Worm (Caenorhabditis elegans) whole organism, young adult: Measurements from ENCODE around the gene ptr-25.

Source experiments
- B0336.3 ChIP-seq: fragments of 200-800 bp; sonication (Bioruptor generic); IDR thresholded peaks from 2 replicates; pipeline ENCODE4 v1.3.6; 2022; ENCODE audit warnings: missing genetic modification characterization, missing compliant biosample characterization
- C17E4.6 ChIP-seq: fragments of 200-800 bp; sonication (Bioruptor generic); IDR thresholded peaks from 2 replicates; pipeline ENCODE4 v1.3.6; 2022; ENCODE audit warnings: missing genetic modification reagents, missing genetic modification characterization, missing compliant biosample characterization
- F52B5.7 ChIP-seq: sonication (generic microtip); optimal IDR thresholded peaks from 2 replicates; lab custom pipeline; 2016; ENCODE audit warnings: mild to moderate bottlenecking, missing genetic modification characterization, missing compliant biosample characterization
- Y53G8AR.9 ChIP-seq: fragments of 200-800 bp; sonication (Bioruptor generic); conservative IDR thresholded peaks from 2 replicates; pipeline ENCODE4 v1.3.6; 2022; ENCODE audit warnings: missing genetic modification reagents, missing genetic modification characterization, missing compliant biosample characterization
- Y56A3A.18 ChIP-seq: fragments of 200-800 bp; sonication (Bioruptor generic); IDR thresholded peaks from 2 replicates; pipeline ENCODE4 v1.3.6; 2022; ENCODE audit warnings: missing genetic modification reagents, missing genetic modification characterization, missing compliant biosample characterization
- ama-1 ChIP-seq, 3 experiments: fragments of 150-350 bp in 1 of 3; sonication (generic microtip) in 2 of 3; optimal IDR thresholded peaks; 2 replicates each; lab custom pipeline; 2014 to 2018; ENCODE audit warnings: missing biosample characterization in 2 of 3, missing genetic modification characterization in 2 of 3, missing genetic modification reagents in 2 of 3
- atf-7 ChIP-seq: sonication (generic microtip); optimal IDR thresholded peaks from 2 replicates; lab custom pipeline; 2017; ENCODE audit warnings: mild to moderate bottlenecking, missing genetic modification characterization, missing compliant biosample characterization
- attf-3 ChIP-seq: fragments of 200-800 bp; sonication (Bioruptor generic); conservative IDR thresholded peaks from 2 replicates; pipeline ENCODE4 v1.3.6; 2022; ENCODE audit warnings: missing genetic modification reagents, missing genetic modification characterization, missing compliant biosample characterization
- bed-2 ChIP-seq: fragments of 200-800 bp; sonication (Bioruptor generic); IDR thresholded peaks from 2 replicates; pipeline ENCODE4 v1.3.6; 2022; ENCODE audit warnings: missing genetic modification reagents, missing genetic modification characterization, missing compliant biosample characterization
- cebp-1 ChIP-seq, 2 experiments: fragments of 200-800 bp in 1 of 2; sonication (Bioruptor generic) in 1 of 2; sonication (generic microtip) in 1 of 2; IDR thresholded peaks in 1 of 2; optimal IDR thresholded peaks in 1 of 2; 2 replicates each; pipeline versions ENCODE4 v1.3.6 to Lab custom; 2017 to 2022; ENCODE audit warnings: missing compliant biosample characterization in 2 of 2, missing genetic modification characterization in 2 of 2, mild to moderate bottlenecking in 1 of 2, missing genetic modification reagents in 1 of 2, moderate library complexity in 1 of 2
- cebp-2 ChIP-seq: fragments of 200-800 bp; sonication (Bioruptor generic); IDR thresholded peaks from 2 replicates; pipeline ENCODE4 v1.3.6; 2022; ENCODE audit warnings: missing genetic modification characterization, missing compliant biosample characterization
- ceh-100 ChIP-seq: fragments of 200-800 bp; sonication (Bioruptor generic); IDR thresholded peaks from 2 replicates; pipeline ENCODE4 v1.3.6; 2022; ENCODE audit warnings: missing genetic modification reagents, missing genetic modification characterization, missing compliant biosample characterization
- ceh-58 ChIP-seq: fragments of 200-800 bp; sonication (Bioruptor generic); IDR thresholded peaks from 2 replicates; pipeline ENCODE4 v1.3.6; 2022; ENCODE audit warnings: missing genetic modification characterization, missing compliant biosample characterization
- dox-1 ChIP-seq: fragments of 200-800 bp; sonication (Bioruptor generic); IDR thresholded peaks from 2 replicates; pipeline ENCODE4 v1.3.6; 2022; ENCODE audit warnings: missing genetic modification reagents, missing genetic modification characterization, missing compliant biosample characterization
- egl-18 ChIP-seq: fragments of 200-800 bp; sonication (Bioruptor generic); IDR thresholded peaks from 2 replicates; pipeline ENCODE4 v1.3.6; 2022; ENCODE audit warnings: missing genetic modification reagents, missing genetic modification characterization, missing compliant biosample characterization
- gei-17 ChIP-seq: fragments of 200-800 bp; sonication (Bioruptor generic); optimal IDR thresholded peaks from 2 replicates; lab custom pipeline; 2018; ENCODE audit warnings: mild to moderate bottlenecking, missing genetic modification characterization, missing compliant biosample characterization
- hlh-26 ChIP-seq: fragments of 200-800 bp; sonication (Bioruptor generic); conservative IDR thresholded peaks from 2 replicates; pipeline ENCODE4 v1.3.6; 2022; ENCODE audit warnings: missing genetic modification reagents, missing genetic modification characterization, missing compliant biosample characterization
- hmg-1.2 ChIP-seq: fragments of 200-800 bp; sonication (Bioruptor generic); IDR thresholded peaks from 2 replicates; pipeline ENCODE4 v1.3.6; 2022; ENCODE audit warnings: missing genetic modification reagents, missing genetic modification characterization, missing compliant biosample characterization
- hrde-1 ChIP-seq: sonication (generic microtip); optimal IDR thresholded peaks from 2 replicates; lab custom pipeline; 2016; ENCODE audit warnings: missing genetic modification characterization, mild to moderate bottlenecking, missing compliant biosample characterization, moderate library complexity, missing genotype, missing genetic modification reagents, borderline replicate concordance
- let-526 ChIP-seq: fragments of 200-800 bp; sonication (Bioruptor generic); IDR thresholded peaks from 2 replicates; pipeline ENCODE4 v1.3.6; 2022; ENCODE audit warnings: missing genetic modification reagents, missing genetic modification characterization, missing compliant biosample characterization
- lin-26 ChIP-seq: fragments of 200-800 bp; sonication (Bioruptor generic); IDR thresholded peaks from 2 replicates; pipeline ENCODE4 v1.3.6; 2022; ENCODE audit warnings: missing genetic modification reagents, missing genetic modification characterization, missing compliant biosample characterization
- lin-35 ChIP-seq, 3 experiments: fragments of 150-350 bp in 2 of 3; sonication (generic microtip) in 1 of 3; optimal IDR thresholded peaks; 2 replicates each; lab custom pipeline; 2014 to 2018; ENCODE audit warnings: missing biosample characterization in 3 of 3, missing genetic modification characterization in 3 of 3, missing genetic modification reagents in 3 of 3
- madf-3 ChIP-seq: fragments of 200-800 bp; sonication (Bioruptor generic); IDR thresholded peaks from 2 replicates; pipeline ENCODE4 v1.3.6; 2022; ENCODE audit warnings: missing genetic modification reagents, missing genetic modification characterization, missing compliant biosample characterization
- mcd-1 ChIP-seq: fragments of 200-800 bp; sonication (Bioruptor generic); IDR thresholded peaks from 2 replicates; pipeline ENCODE4 v1.3.6; 2022; ENCODE audit warnings: missing genetic modification reagents, missing genetic modification characterization, missing compliant biosample characterization
- mes-4 ChIP-seq: sonication (generic microtip); optimal IDR thresholded peaks from 2 replicates; lab custom pipeline; 2016; ENCODE audit warnings: missing genotype, missing genetic modification characterization, missing compliant biosample characterization
- nfya-2 ChIP-seq: fragments of 200-800 bp; sonication (Bioruptor generic); IDR thresholded peaks from 2 replicates; pipeline ENCODE4 v1.3.6; 2022; ENCODE audit warnings: missing genetic modification reagents, missing genetic modification characterization, missing compliant biosample characterization
- nhr-120 ChIP-seq: fragments of 200-800 bp; sonication (Bioruptor generic); IDR thresholded peaks from 2 replicates; pipeline ENCODE4 v1.3.6; 2022; ENCODE audit warnings: missing genetic modification characterization, missing compliant biosample characterization
- nhr-80 ChIP-seq: sonication (generic microtip); optimal IDR thresholded peaks from 2 replicates; lab custom pipeline; 2016; ENCODE audit warnings: missing genetic modification characterization, missing compliant biosample characterization
- nhr-90 ChIP-seq: sonication (generic microtip); optimal IDR thresholded peaks from 2 replicates; lab custom pipeline; 2016; ENCODE audit warnings: missing genotype, mild to moderate bottlenecking, missing genetic modification characterization, missing compliant biosample characterization
- pbrm-1 ChIP-seq: fragments of 200-800 bp; sonication (Bioruptor generic); IDR thresholded peaks from 2 replicates; pipeline ENCODE4 v1.3.6; 2022; ENCODE audit warnings: missing genetic modification reagents, missing genetic modification characterization, missing compliant biosample characterization
- repo-1 ChIP-seq: sonication (generic microtip); optimal IDR thresholded peaks from 2 replicates; lab custom pipeline; 2017; ENCODE audit warnings: mild to moderate bottlenecking, missing genetic modification characterization, missing compliant biosample characterization
- snpc-1.3 ChIP-seq: sonication (generic microtip); optimal IDR thresholded peaks from 2 replicates; lab custom pipeline; 2017; ENCODE audit warnings: missing genetic modification characterization, mild to moderate bottlenecking, missing compliant biosample characterization, antibody characterized with exemption, moderate library complexity, missing genotype, missing genetic modification reagents; ENCODE audit not compliant: insufficient read depth
- snpc-4 ChIP-seq, 5 experiments: fragments of 150-350 bp in 1 of 5; sonication (generic microtip) in 4 of 5; optimal IDR thresholded peaks; 2 replicates each; lab custom pipeline; 2014 to 2018; ENCODE audit warnings: missing genetic modification characterization in 5 of 5, missing biosample characterization in 3 of 5, antibody characterized with exemption in 2 of 5, mild to moderate bottlenecking in 2 of 5, missing compliant biosample characterization in 2 of 5, missing genotype in 2 of 5, moderate library complexity in 2 of 5, missing genetic modification reagents in 1 of 5
- tlf-1 ChIP-seq: fragments of 200-800 bp; sonication (Bioruptor generic); optimal IDR thresholded peaks from 2 replicates; lab custom pipeline; 2018; ENCODE audit warnings: mild to moderate bottlenecking, missing genetic modification characterization, missing compliant biosample characterization
- ztf-22 ChIP-seq: fragments of 200-800 bp; sonication (Bioruptor generic); optimal IDR thresholded peaks from 2 replicates; lab custom pipeline; 2018; ENCODE audit warnings: mild to moderate bottlenecking, missing genetic modification characterization, moderate library complexity, missing compliant biosample characterization
- ztf-26 ChIP-seq: sonication (generic microtip); optimal IDR thresholded peaks from 2 replicates; lab custom pipeline; 2017; ENCODE audit warnings: missing genetic modification characterization, missing compliant biosample characterization

ptr-25 gene

DNA sequence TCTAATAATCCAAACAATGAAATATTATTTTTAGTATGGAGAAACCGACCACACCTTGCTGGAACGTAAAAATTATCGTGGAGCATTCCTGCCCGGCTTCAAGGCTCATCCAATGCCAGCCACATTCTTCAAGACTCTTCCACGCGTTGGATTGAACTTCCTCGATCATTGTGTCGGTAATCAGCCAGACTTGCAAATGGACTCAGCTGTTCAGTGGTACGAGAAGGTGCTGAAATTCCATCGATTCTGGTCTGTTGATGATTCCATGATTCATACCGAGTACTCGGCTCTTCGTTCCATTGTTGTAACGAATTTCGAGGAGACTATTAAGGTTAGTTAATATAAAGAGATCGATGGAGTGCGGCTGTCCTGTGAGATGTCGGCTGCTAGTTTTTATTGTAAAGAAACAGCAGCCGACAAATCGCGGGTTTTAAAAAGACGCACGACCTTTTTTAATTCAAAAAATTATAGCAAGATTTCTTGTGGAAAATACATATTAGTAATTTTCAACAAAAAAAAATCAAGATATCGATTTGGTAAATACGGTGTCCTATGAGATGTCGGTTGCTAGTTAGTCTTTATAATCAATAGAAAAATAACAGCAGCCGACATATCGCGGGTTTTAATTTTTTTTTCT lies 48.3 kb downstream of the ptr-25 start (continued):
- TF ChIP-seq lin-35 (GFP tag; optimal IDR thresholded peaks at IDR 0.05; lab: Kevin White, UChicago): no peak
- TF ChIP-seq repo-1 (tag; lab: Kevin White, UChicago): no peak
- no peak for TF ChIP-seq mes-4 (tag; lab: Kevin White, UChicago)
- TF ChIP-seq, all 124 proteins: peak for 6

DNA sequence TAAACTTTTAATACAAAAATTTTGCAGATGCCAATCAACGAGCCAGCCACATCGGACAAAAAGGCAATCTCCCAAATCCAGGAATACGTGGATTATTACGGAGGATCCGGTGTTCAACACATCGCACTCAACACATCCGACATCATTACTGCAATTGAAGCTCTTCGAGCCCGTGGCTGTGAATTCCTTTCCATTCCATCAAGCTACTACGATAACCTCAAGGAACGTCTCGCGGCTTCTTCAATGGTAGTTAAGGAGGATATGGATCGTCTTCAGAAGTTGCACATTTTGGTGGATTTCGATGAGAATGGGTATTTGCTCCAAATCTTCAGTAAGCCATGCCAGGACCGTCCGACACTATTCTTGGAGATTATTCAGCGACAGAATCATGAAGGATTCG lies 49.1 kb downstream of the ptr-25 start:
- peak; percentile 78 for TF ChIP-seq ama-1 (optimal IDR thresholded peaks at IDR 0.05; lab: Kevin White, UChicago)
- TF ChIP-seq ama-1 (GFP tag; optimal IDR thresholded peaks at IDR 0.05; lab: Kevin White, UChicago): no peak
- TF ChIP-seq bed-2 (GFP tag; lab: Robert Waterston, UW): no peak
- TF ChIP-seq madf-3 (GFP tag; lab: Robert Waterston, UW): no peak
- peak; percentile 28 for TF ChIP-seq repo-1 (tag; lab: Kevin White, UChicago)
- TF ChIP-seq C17E4.6 (GFP tag; lab: Robert Waterston, UW): no peak
- TF ChIP-seq attf-3: no peak
- no peak for TF ChIP-seq hlh-26 (GFP tag; lab: Robert Waterston, UW)
- TF ChIP-seq nfya-2 (GFP tag; lab: Robert Waterston, UW): 0 out of 2 replicates have a peak, but pooled peaks have one; percentile 20
- TF ChIP-seq hrde-1 (tag; lab: Kevin White, UChicago): no peak
- no peak for TF ChIP-seq ztf-22 (GFP tag; lab: Kevin White, UChicago)
- TF ChIP-seq cebp-2: 0 out of 2 replicates have a peak, but pooled peaks have one; percentile 61

DNA sequence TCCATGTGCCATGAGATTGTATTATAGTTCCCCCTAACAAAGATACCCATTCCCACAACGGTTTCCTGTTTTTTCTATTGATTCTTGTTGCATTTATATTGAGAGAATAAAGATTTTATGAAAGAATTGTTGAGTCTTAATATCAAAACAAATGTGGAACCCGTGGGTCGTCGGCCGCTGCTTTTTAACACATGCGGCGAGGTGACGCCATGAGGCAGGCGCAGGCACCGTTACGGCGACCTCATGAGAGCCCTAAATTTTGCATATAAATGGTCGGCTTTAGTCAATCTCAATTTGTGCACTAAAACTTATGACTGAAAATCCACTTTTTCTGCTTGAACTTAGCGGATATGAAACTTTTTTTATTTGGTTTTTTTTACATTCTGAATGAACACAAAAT lies 49.6 kb downstream of the ptr-25 start:
- TF ChIP-seq gei-17 (GFP tag; lab: Kevin White, UChicago): no peak
- no peak for TF ChIP-seq ceh-58
- no peak for TF ChIP-seq egl-18 (GFP tag; lab: Robert Waterston, UW)
- no peak for TF ChIP-seq F52B5.7 (tag; lab: Kevin White, UChicago)
- peak; percentile 10 for TF ChIP-seq nhr-80 (tag; lab: Kevin White, UChicago)
- 0 out of 2 replicates have a peak, but pooled peaks have one; percentile 21 for TF ChIP-seq lin-26 (GFP tag; lab: Robert Waterston, UW)
- 0 out of 2 replicates have a peak, but pooled peaks have one; percentile 19 for TF ChIP-seq B0336.3 (GFP tag; lab: Robert Waterston, UW)
- TF ChIP-seq pbrm-1 (GFP tag; lab: Robert Waterston, UW): 0 out of 2 replicates have a peak, but pooled peaks have one; percentile 14
- TF ChIP-seq atf-7: peak; percentile 2
- 0 out of 2 replicates have a peak, but pooled peaks have one; percentile 55 for TF ChIP-seq nhr-120 (GFP tag; lab: Robert Waterston, UW)
- no peak for TF ChIP-seq snpc-1.3
- TF ChIP-seq nhr-90: peak; percentile 26
- peak; percentile 9 for TF ChIP-seq tlf-1 (GFP tag; lab: Kevin White, UChicago)
- TF ChIP-seq ztf-26 (tag; lab: Kevin White, UChicago): peak; percentile 62
- TF ChIP-seq mcd-1 (GFP tag; lab: Robert Waterston, UW): peak; percentile 36; the same call in 1 of the 2 replicates
- TF ChIP-seq ceh-100: no peak
- 0 out of 2 replicates have a peak, but pooled peaks have one; percentile 33 for TF ChIP-seq let-526 (GFP tag; lab: Robert Waterston, UW)
- no peak for TF ChIP-seq snpc-4 (GFP tag; optimal IDR thresholded peaks at IDR 0.05; lab: Kevin White, UChicago)
- peak in 3 of 4 experiments; percentile 26 to 65 (median 47) for TF ChIP-seq snpc-4 (tag; optimal IDR thresholded peaks at IDR 0.05; lab: Kevin White, UChicago)
- no peak for TF ChIP-seq cebp-1 (GFP tag; IDR thresholded peaks at IDR 0.05; lab: Robert Waterston, UW)
- peak; percentile 37 for TF ChIP-seq cebp-1 (tag; optimal IDR thresholded peaks at IDR 0.05; lab: Kevin White, UChicago)
- TF ChIP-seq dox-1: peak; percentile 17; the same call in 1 of the 2 replicates
- TF ChIP-seq Y56A3A.18 (GFP tag; lab: Robert Waterston, UW): 0 out of 2 replicates have a peak, but pooled peaks have one; percentile 58
- TF ChIP-seq repo-1 (tag; lab: Kevin White, UChicago): peak; percentile 55
- peak; percentile 5; the same call in 1 of the 2 replicates for TF ChIP-seq hmg-1.2 (GFP tag; lab: Robert Waterston, UW)
- TF ChIP-seq Y53G8AR.9 (GFP tag; lab: Robert Waterston, UW): 0 out of 2 replicates have a peak, but pooled peaks have one; percentile 51
